Fruit fly (Drosophila melanogaster) whole organism, embryonic: Measurements from ENCODE around the gene CG43931.

ENCODE experiments used
- Abd-B ChIP-seq: fragments of 200-800 bp; sonication (Bioruptor generic); optimal IDR thresholded peaks from 2 replicates; lab custom pipeline; 2018; ENCODE audit warnings: missing biosample characterization, mild to moderate bottlenecking, missing genetic modification characterization, moderate library complexity
- C15 ChIP-seq: fragments of 200-800 bp; sonication (Bioruptor generic); IDR thresholded peaks from 3 replicates; pipeline ENCODE4 v1.3.6; 2022; ENCODE audit warnings: missing biosample characterization, missing genetic modification characterization
- CG10267 ChIP-seq: fragments of 200-800 bp; sonication (Bioruptor generic); optimal IDR thresholded peaks from 2 replicates; lab custom pipeline; 2018; ENCODE audit warnings: missing biosample characterization, mild to moderate bottlenecking, missing genetic modification characterization, moderate library complexity
- CG10274 ChIP-seq: fragments of 200-800 bp; sonication (Bioruptor generic); optimal IDR thresholded peaks from 3 replicates; lab custom pipeline; 2017; ENCODE audit warnings: missing biosample characterization, mild to moderate bottlenecking, missing genetic modification characterization
- CG10565 ChIP-seq: fragments of 200-800 bp; sonication (Bioruptor generic); optimal IDR thresholded peaks from 3 replicates; lab custom pipeline; 2016; ENCODE audit warnings: missing biosample characterization, mild to moderate bottlenecking, missing genetic modification characterization
- CG11247 ChIP-seq: fragments of 200-800 bp; sonication (Bioruptor generic); IDR thresholded peaks from 2 replicates; pipeline ENCODE4 v1.3.6; 2022; ENCODE audit warnings: missing biosample characterization, missing genetic modification characterization
- CG12769 ChIP-seq: fragments of 200-800 bp; sonication (Bioruptor generic); optimal IDR thresholded peaks from 2 replicates; lab custom pipeline; 2019; ENCODE audit warnings: missing biosample characterization, mild to moderate bottlenecking, missing genetic modification characterization, moderate library complexity
- CG12942 ChIP-seq: fragments of 200-800 bp; sonication (Bioruptor generic); optimal IDR thresholded peaks from 3 replicates; lab custom pipeline; 2016; ENCODE audit warnings: missing biosample characterization, missing genetic modification characterization
- CG15269 ChIP-seq: fragments of 200-800 bp; sonication (Bioruptor generic); optimal IDR thresholded peaks from 2 replicates; lab custom pipeline; 2018; ENCODE audit warnings: missing biosample characterization, mild to moderate bottlenecking, missing genetic modification characterization, moderate library complexity
- CG1529 ChIP-seq: fragments of 200-800 bp; sonication (Bioruptor generic); optimal IDR thresholded peaks from 3 replicates; lab custom pipeline; 2018; ENCODE audit warnings: missing biosample characterization, missing genetic modification characterization
- CG17359 ChIP-seq: fragments of 200-800 bp; sonication (Bioruptor generic); optimal IDR thresholded peaks from 3 replicates; lab custom pipeline; 2018; ENCODE audit warnings: missing biosample characterization, mild to moderate bottlenecking, missing genetic modification characterization, moderate library complexity
- CG17802 ChIP-seq: fragments of 200-800 bp; sonication (Bioruptor generic); optimal IDR thresholded peaks from 2 replicates; lab custom pipeline; 2018; ENCODE audit warnings: missing biosample characterization, mild to moderate bottlenecking, missing genetic modification characterization, moderate library complexity
- CG7556 ChIP-seq: fragments of 200-800 bp; sonication (Bioruptor generic); optimal IDR thresholded peaks from 2 replicates; lab custom pipeline; 2017; ENCODE audit warnings: missing biosample characterization, mild to moderate bottlenecking, missing genetic modification characterization
- CG7963 ChIP-seq: fragments of 200-800 bp; sonication (Bioruptor generic); IDR thresholded peaks from 3 replicates; pipeline ENCODE4 v1.3.6; 2022; ENCODE audit warnings: missing biosample characterization, missing genetic modification characterization; ENCODE audit not compliant: partially characterized antibody
- CG8359 ChIP-seq: fragments of 200-800 bp; sonication (Bioruptor generic); optimal IDR thresholded peaks from 2 replicates; lab custom pipeline; 2017; ENCODE audit warnings: missing biosample characterization, mild to moderate bottlenecking, missing genetic modification characterization, borderline replicate concordance
- CG9876 ChIP-seq: fragments of 200-800 bp; sonication (Bioruptor generic); optimal IDR thresholded peaks from 2 replicates; lab custom pipeline; 2016; ENCODE audit warnings: missing biosample characterization, missing genetic modification characterization
- CoRest ChIP-seq: fragments of 200-800 bp; sonication (Bioruptor generic); optimal IDR thresholded peaks from 3 replicates; lab custom pipeline; 2018; ENCODE audit warnings: missing biosample characterization, mild to moderate bottlenecking, missing genetic modification characterization, moderate library complexity
- CrebB ChIP-seq: fragments of 200-800 bp; sonication (Bioruptor generic); optimal IDR thresholded peaks from 3 replicates; lab custom pipeline; 2018; ENCODE audit warnings: missing biosample characterization, mild to moderate bottlenecking, missing genetic modification characterization
- D19A ChIP-seq: fragments of 200-800 bp; optimal IDR thresholded peaks from 3 replicates; lab custom pipeline; 2019; ENCODE audit warnings: missing biosample characterization, mild to moderate bottlenecking, missing genetic modification characterization, moderate library complexity
- H15 ChIP-seq: fragments of 200-800 bp; sonication (Bioruptor generic); IDR thresholded peaks from 3 replicates; pipeline ENCODE4 v1.3.6; 2022; ENCODE audit warnings: missing biosample characterization, missing genetic modification characterization
- H2.0 ChIP-seq: fragments of 200-800 bp; sonication (Bioruptor generic); IDR thresholded peaks from 2 replicates; pipeline ENCODE4 v1.3.6; 2022; ENCODE audit warnings: missing biosample characterization, missing genetic modification characterization
- HHEX ChIP-seq: fragments of 200-800 bp; sonication (Bioruptor generic); optimal IDR thresholded peaks from 3 replicates; lab custom pipeline; 2017; ENCODE audit warnings: missing biosample characterization, mild to moderate bottlenecking, missing genetic modification characterization, missing genetic modification reagents
- Hsf ChIP-seq: fragments of 200-800 bp; sonication (Bioruptor generic); optimal IDR thresholded peaks from 3 replicates; lab custom pipeline; 2016; ENCODE audit warnings: missing biosample characterization, missing genetic modification characterization
- Oaz ChIP-seq: fragments of 200-800 bp; sonication (Bioruptor generic); IDR thresholded peaks from 2 replicates; pipeline ENCODE4 v1.3.6; 2022; ENCODE audit warnings: missing biosample characterization, missing genetic modification characterization
- Oli ChIP-seq: fragments of 200-800 bp; sonication (Bioruptor generic); optimal IDR thresholded peaks from 2 replicates; lab custom pipeline; 2018; ENCODE audit warnings: missing biosample characterization, mild to moderate bottlenecking, missing genetic modification characterization, moderate library complexity
- Side ChIP-seq: fragments of 200-800 bp; sonication (Bioruptor generic); optimal IDR thresholded peaks from 2 replicates; lab custom pipeline; 2016; ENCODE audit warnings: missing biosample characterization, missing genetic modification characterization
- Sox100B ChIP-seq: fragments of 200-800 bp; sonication (Bioruptor generic); optimal IDR thresholded peaks from 3 replicates; lab custom pipeline; 2018; ENCODE audit warnings: missing biosample characterization, mild to moderate bottlenecking, missing genetic modification characterization
- Tbp ChIP-seq: fragments of >200 bp; optimal IDR thresholded peaks from 2 replicates; lab custom pipeline; 2018; ENCODE audit warnings: missing biosample characterization, missing genetic modification characterization
- Vsx1 ChIP-seq: fragments of 200-800 bp; sonication (Bioruptor generic); optimal IDR thresholded peaks from 2 replicates; lab custom pipeline; 2017; ENCODE audit warnings: missing biosample characterization, mild to moderate bottlenecking, missing genetic modification characterization, missing genetic modification reagents
- ash1 ChIP-seq: fragments of 200-800 bp; sonication (Bioruptor generic); optimal IDR thresholded peaks from 2 replicates; lab custom pipeline; 2018; ENCODE audit warnings: missing biosample characterization, mild to moderate bottlenecking, missing genetic modification characterization
- chinmo ChIP-seq: fragments of 200-800 bp; sonication (Bioruptor generic); IDR thresholded peaks from 4 replicates; pipeline ENCODE4 v1.3.6; 2022; ENCODE audit warnings: missing biosample characterization, missing genetic modification characterization; ENCODE audit not compliant: partially characterized antibody
- her ChIP-seq: fragments of 200-800 bp; sonication (Bioruptor generic); optimal IDR thresholded peaks from 2 replicates; lab custom pipeline; 2016; ENCODE audit warnings: missing biosample characterization, missing genetic modification characterization
- odd ChIP-seq: fragments of 200-800 bp; sonication (Bioruptor generic); optimal IDR thresholded peaks from 2 replicates; lab custom pipeline; 2017; ENCODE audit warnings: missing biosample characterization, mild to moderate bottlenecking, missing genetic modification characterization
- otp ChIP-seq: fragments of 200-800 bp; sonication (Bioruptor generic); IDR thresholded peaks from 3 replicates; pipeline ENCODE4, ENCODE4 v1.3.6; 2022; ENCODE audit warnings: missing biosample characterization, missing genetic modification characterization
- prd ChIP-seq, 3 experiments: fragments of >200 bp in 2 of 3; fragments of 200-800 bp in 1 of 3; sonication (Bioruptor generic) in 1 of 3; optimal IDR thresholded peaks in 2 of 3; IDR thresholded peaks in 1 of 3; 2 replicates in 2 of 3; 3 replicates in 1 of 3; pipeline versions ENCODE4 v1.3.6 to Lab custom; 2017 to 2022; ENCODE audit warnings: missing biosample characterization in 1 of 3, missing genetic modification characterization in 1 of 3
- pzg ChIP-seq: fragments of 200-800 bp; sonication (Bioruptor generic); optimal IDR thresholded peaks from 3 replicates; lab custom pipeline; 2018; ENCODE audit warnings: missing biosample characterization, mild to moderate bottlenecking, missing genetic modification characterization, moderate library complexity
- sens ChIP-seq: fragments of 200-800 bp; sonication (Bioruptor generic); peaks from one replicate; lab custom pipeline; 2016; ENCODE audit warnings: missing biosample characterization, missing genetic modification characterization
- sima ChIP-seq: fragments of 200-800 bp; sonication (Bioruptor generic); optimal IDR thresholded peaks from 2 replicates; lab custom pipeline; 2016; ENCODE audit warnings: missing biosample characterization, missing genetic modification characterization
- sna ChIP-seq: fragments of 200-800 bp; sonication (Bioruptor generic); IDR thresholded peaks from 2 replicates; pipeline ENCODE4 v1.3.6; 2022; ENCODE audit warnings: missing biosample characterization, missing genetic modification characterization; ENCODE audit not compliant: partially characterized antibody
- vfl ChIP-seq: fragments of 200-800 bp; sonication (Bioruptor generic); optimal IDR thresholded peaks from 2 replicates; lab custom pipeline; 2016; ENCODE audit warnings: missing biosample characterization, missing genetic modification characterization
- vnd ChIP-seq: fragments of 200-800 bp; sonication (Bioruptor generic); IDR thresholded peaks from 3 replicates; pipeline ENCODE4 v1.3.6; 2022; ENCODE audit warnings: missing biosample characterization, missing genetic modification characterization; ENCODE audit not compliant: partially characterized antibody
- wek ChIP-seq: fragments of 200-800 bp; sonication (Bioruptor generic); optimal IDR thresholded peaks from 3 replicates; lab custom pipeline; 2018; ENCODE audit warnings: missing biosample characterization, mild to moderate bottlenecking, missing genetic modification characterization, moderate library complexity
- yki ChIP-seq: fragments of >200 bp; optimal IDR thresholded peaks from 3 replicates; lab custom pipeline; 2018
- zen ChIP-seq: fragments of 200-800 bp; sonication (Bioruptor generic); optimal IDR thresholded peaks from 3 replicates; lab custom pipeline; 2018; ENCODE audit warnings: missing biosample characterization, mild to moderate bottlenecking, missing genetic modification characterization, moderate library complexity
- zen2 ChIP-seq: fragments of 200-800 bp; sonication (Bioruptor generic); IDR thresholded peaks from 3 replicates; pipeline ENCODE4 v1.3.6; 2022; ENCODE audit warnings: missing biosample characterization, missing genetic modification characterization; ENCODE audit not compliant: partially characterized antibody

The CG43931 gene

dm6 chr3L:20927526-20927925 is 30.2 kb downstream of the CG43931 start, which contains the start of gene CG10589:
TSS of gene CG10589 (plus strand) at chr3L:20927826.
- no peak for TF ChIP-seq vnd

DNA sequence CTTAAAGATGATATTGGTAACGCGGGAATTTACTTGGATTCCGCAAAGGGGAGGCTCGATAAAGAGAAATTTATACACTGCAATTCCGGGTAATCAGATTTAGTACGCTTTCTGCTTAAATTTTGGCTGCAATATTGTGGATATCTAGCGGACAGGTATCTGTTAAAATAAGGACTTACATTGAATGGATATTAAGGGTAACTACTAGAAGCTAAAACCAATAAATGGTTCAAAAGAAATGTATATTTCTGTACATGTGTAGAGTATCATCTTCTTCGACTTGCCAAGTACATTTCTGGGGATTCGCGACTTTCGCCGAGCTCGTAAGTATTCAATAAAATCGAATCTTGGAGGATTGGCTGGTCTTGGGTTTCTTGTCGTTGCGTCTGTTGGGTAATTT is 32.1 kb downstream of the CG43931 start:
- TF ChIP-seq sima (GFP tag; lab: Kevin White, UChicago) (no peak), CG10565 (GFP tag; lab: Kevin White, UChicago) (no peak), yki (lab: Kevin White, UChicago) (no peak), sens (GFP tag; lab: Kevin White, UChicago) (peak; percentile 53), C15 (no peak), D19A (tag; lab: Kevin White, UChicago) (peak; percentile 42)

DNA sequence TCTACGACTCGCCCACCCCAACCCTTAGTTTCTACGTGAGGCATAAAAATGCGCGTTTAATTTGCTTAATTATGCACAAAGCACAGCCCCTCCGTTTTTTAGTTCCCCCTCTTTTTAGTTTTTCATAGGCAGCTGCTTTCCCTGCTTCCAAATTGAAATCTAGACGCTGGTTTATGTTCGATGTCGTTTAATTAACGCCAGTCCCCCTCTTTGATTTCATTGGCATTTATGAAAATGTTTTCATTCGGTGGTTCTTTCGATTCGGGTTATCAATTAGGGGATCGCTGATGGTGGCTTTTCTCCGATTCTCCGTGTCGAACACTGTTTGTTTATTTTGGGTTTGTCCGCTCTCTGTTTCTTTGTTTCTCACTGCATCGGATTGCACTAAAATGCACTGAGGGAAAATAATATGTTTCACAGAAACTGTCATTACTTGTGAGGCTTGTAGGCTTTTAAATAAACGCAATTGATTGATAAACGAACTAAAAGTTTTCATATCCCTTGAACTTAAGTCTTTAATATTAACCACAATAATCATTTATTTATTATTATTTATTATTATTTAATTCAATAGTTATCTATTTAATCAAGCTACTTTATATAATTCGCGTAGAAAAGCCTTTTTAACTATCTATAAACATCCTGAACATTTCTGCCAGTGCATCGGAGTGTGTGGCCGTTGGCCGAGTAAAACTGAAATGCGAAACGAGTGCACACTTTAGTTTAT is 32.9 kb downstream of the CG43931 start:
- no peak for TF ChIP-seq her (GFP tag; lab: Kevin White, UChicago)
- TF ChIP-seq Oaz (GFP tag; lab: Robert Waterston, UW), result no peak
- TF ChIP-seq H2.0 (GFP tag; lab: Robert Waterston, UW), result no peak
- no peak for TF ChIP-seq otp (GFP tag; lab: Robert Waterston, UW)
- TF ChIP-seq CG12942 (GFP tag; lab: Kevin White, UChicago), result no peak
- peak; percentile 45 for TF ChIP-seq CG7556 (GFP tag; lab: Kevin White, UChicago)
- peak; percentile 48 for TF ChIP-seq Abd-B (GFP tag; lab: Kevin White, UChicago)
- TF ChIP-seq H15, result no peak
- peak; percentile 64 for TF ChIP-seq Oli (tag; lab: Kevin White, UChicago)
- no peak for TF ChIP-seq CG9876 (GFP tag; lab: Kevin White, UChicago)
- TF ChIP-seq CG17359 (tag; lab: Kevin White, UChicago), result peak; percentile 52
- TF ChIP-seq D19A (tag; lab: Kevin White, UChicago), result peak; percentile 71
- TF ChIP-seq CG10274 (GFP tag; lab: Kevin White, UChicago), result no peak
- no peak for TF ChIP-seq zen2 (GFP tag; lab: Robert Waterston, UW)
- no peak for TF ChIP-seq Tbp (GFP tag; lab: Kevin White, UChicago)
- no peak for TF ChIP-seq CrebB (tag; lab: Kevin White, UChicago)
- no peak for TF ChIP-seq CG12769 (tag; lab: Kevin White, UChicago)
- no peak for TF ChIP-seq wek (GFP tag; lab: Kevin White, UChicago)
- peak; percentile 17 for TF ChIP-seq CG1529 (GFP tag; lab: Kevin White, UChicago)
- TF ChIP-seq CG8359 (GFP tag; lab: Kevin White, UChicago), result peak; percentile 47
- peak; percentile 41 for TF ChIP-seq zen
- TF ChIP-seq Sox100B (GFP tag; lab: Kevin White, UChicago), result peak; percentile 62
- TF ChIP-seq vfl, result no peak
- TF ChIP-seq prd (optimal IDR thresholded peaks at IDR 0.05; lab: Kevin White, UChicago), result no peak
- peak; percentile 67; the same call in 2 of the 3 replicates for TF ChIP-seq prd (GFP tag; IDR thresholded peaks at IDR 0.05; lab: Robert Waterston, UW)
- TF ChIP-seq Vsx1 (GFP tag; lab: Kevin White, UChicago), result no peak
- TF ChIP-seq chinmo (GFP tag; lab: Robert Waterston, UW), result no peak
- no peak for TF ChIP-seq CG7963 (GFP tag; lab: Robert Waterston, UW)
- TF ChIP-seq Hsf (GFP tag; lab: Kevin White, UChicago), result no peak
- no peak for TF ChIP-seq ash1
- TF ChIP-seq sna (GFP tag; lab: Robert Waterston, UW), result no peak
- TF ChIP-seq CG10267 (tag; lab: Kevin White, UChicago), result peak; percentile 68
- TF ChIP-seq CoRest (tag; lab: Kevin White, UChicago), result peak; percentile 58
- TF ChIP-seq odd (GFP tag; lab: Kevin White, UChicago), result no peak
- TF ChIP-seq HHEX, result no peak
- no peak for TF ChIP-seq pzg (GFP tag; lab: Kevin White, UChicago)
- TF ChIP-seq CG15269, result peak; percentile 12
- no peak for TF ChIP-seq Side (GFP tag; lab: Kevin White, UChicago)
- TF ChIP-seq sima (GFP tag; lab: Kevin White, UChicago), result no peak
- no peak for TF ChIP-seq CG11247 (GFP tag; lab: Robert Waterston, UW)
- TF ChIP-seq CG17802 (tag; lab: Kevin White, UChicago), result no peak
